Fruit fly (Drosophila melanogaster) whole organism, adult: ENCODE measurements around the gene ras.

Source experiments
- CG12768 ChIP-seq: fragments of 200-800 bp; sonication (Bioruptor generic); optimal IDR thresholded peaks from 2 replicates; lab custom pipeline; 2017; ENCODE audit warnings: missing biosample characterization, missing genetic modification characterization, mild to moderate bottlenecking, moderate library complexity, missing genetic modification reagents
- CG14711 ChIP-seq: fragments of 200-800 bp; sonication (Bioruptor generic); optimal IDR thresholded peaks from 2 replicates; lab custom pipeline; 2018; ENCODE audit warnings: missing biosample characterization, mild to moderate bottlenecking, missing genetic modification characterization, moderate library complexity
- CG1620 ChIP-seq: fragments of 200-800 bp; sonication (Bioruptor generic); optimal IDR thresholded peaks from 2 replicates; lab custom pipeline; 2016; ENCODE audit warnings: missing biosample characterization, missing genetic modification characterization
- CG33017 ChIP-seq: fragments of 200-800 bp; sonication (Bioruptor generic); optimal IDR thresholded peaks from 2 replicates; lab custom pipeline; 2018; ENCODE audit warnings: missing biosample characterization, mild to moderate bottlenecking, missing genetic modification characterization, moderate library complexity
- Crg-1 ChIP-seq: fragments of 200-800 bp; sonication (Bioruptor generic); optimal IDR thresholded peaks from 2 replicates; lab custom pipeline; 2016; ENCODE audit warnings: missing biosample characterization, missing genetic modification characterization
- cic ChIP-seq: fragments of 200-800 bp; sonication (Bioruptor generic); optimal IDR thresholded peaks from 2 replicates; lab custom pipeline; 2017; ENCODE audit warnings: missing biosample characterization, mild to moderate bottlenecking, missing genetic modification characterization, moderate library complexity
- cnc ChIP-seq, 2 experiments: fragments of >200 bp; optimal IDR thresholded peaks; 2 replicates each; lab custom pipeline; 2017
- kay ChIP-seq: fragments of 200-800 bp; sonication (Bioruptor generic); peaks from one replicate; lab custom pipeline; 2016; ENCODE audit warnings: missing biosample characterization, missing genetic modification characterization, borderline replicate concordance
- tj ChIP-seq: fragments of 200-800 bp; sonication (Bioruptor generic); optimal IDR thresholded peaks from 3 replicates; lab custom pipeline; 2017; ENCODE audit warnings: missing biosample characterization, mild to moderate bottlenecking, missing genetic modification characterization, moderate library complexity

DNA sequence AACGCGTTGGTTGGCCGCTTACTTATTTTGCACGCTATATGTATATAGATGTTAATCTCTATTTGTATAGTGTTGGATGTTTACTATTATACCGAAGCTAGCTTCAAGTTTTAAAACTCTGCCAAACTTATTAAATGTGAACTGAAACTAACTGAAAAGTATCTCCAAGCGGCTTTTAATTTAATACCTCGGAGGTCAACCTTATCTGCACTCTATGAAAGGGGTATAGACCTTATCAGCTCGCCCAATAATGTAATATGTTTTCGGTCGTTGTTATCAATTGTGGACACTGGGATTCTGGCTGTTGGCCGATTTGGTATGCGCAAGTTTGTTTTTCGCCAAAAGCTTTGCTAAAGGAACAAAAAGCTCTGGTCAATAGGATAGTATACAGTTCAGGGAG lies 4.3 kb downstream of the ras start:
- TF ChIP-seq CG1620 (GFP tag; lab: Kevin White, UChicago) (no peak), cic (GFP tag; lab: Kevin White, UChicago) (no peak), cnc (optimal IDR thresholded peaks at IDR 0.05; lab: Kevin White, UChicago) (no peak), kay (GFP tag; lab: Kevin White, UChicago) (no peak), tj (no peak), Crg-1 (no peak), CG12768 (no peak), CG33017 (tag; lab: Kevin White, UChicago) (no peak), CG14711 (tag; lab: Kevin White, UChicago) (no peak)
